Worm (Caenorhabditis elegans) whole organism, L3 larva: ENCODE data around the gene B0303.14.

Experiments used
- ZK546.5 ChIP-seq: sonication (generic microtip); optimal IDR thresholded peaks from 2 replicates; lab custom pipeline; 2017; ENCODE audit warnings: missing biosample characterization, missing genetic modification characterization
- aly-2 ChIP-seq: fragments of 150-350 bp; optimal IDR thresholded peaks from 2 replicates; lab custom pipeline; 2014; ENCODE audit warnings: missing biosample characterization, missing genetic modification characterization
- ceh-16 ChIP-seq: sonication (generic microtip); optimal IDR thresholded peaks from 2 replicates; lab custom pipeline; 2017; ENCODE audit warnings: missing biosample characterization, missing genetic modification characterization
- ceh-28 ChIP-seq: fragments of 150-350 bp; optimal IDR thresholded peaks from 2 replicates; lab custom pipeline; 2014; ENCODE audit warnings: missing biosample characterization, missing genetic modification reagents, missing genetic modification characterization
- ceh-9 ChIP-seq: sonication (generic microtip); optimal IDR thresholded peaks from 2 replicates; lab custom pipeline; 2018; ENCODE audit warnings: missing biosample characterization, missing genetic modification characterization
- daf-12 ChIP-seq: fragments of 150-350 bp; optimal IDR thresholded peaks from 2 replicates; lab custom pipeline; 2014; ENCODE audit warnings: missing biosample characterization, missing genetic modification reagents, missing genetic modification characterization
- elt-1 ChIP-seq: fragments of 150-350 bp; optimal IDR thresholded peaks from 2 replicates; lab custom pipeline; 2014; ENCODE audit warnings: missing biosample characterization, missing genetic modification characterization
- elt-2 ChIP-seq: sonication (generic microtip); optimal IDR thresholded peaks from 2 replicates; lab custom pipeline; 2016; ENCODE audit warnings: missing genetic modification reagents, mild to moderate bottlenecking, missing genetic modification characterization, missing compliant biosample characterization
- elt-3 ChIP-seq, 3 experiments: fragments of 150-350 bp in 1 of 3; sonication (generic microtip) in 2 of 3; optimal IDR thresholded peaks; 2 replicates in 2 of 3; 4 replicates in 1 of 3; lab custom pipeline; 2014 to 2017; ENCODE audit warnings: missing biosample characterization in 3 of 3, missing genetic modification characterization in 3 of 3
- eor-1 ChIP-seq, 2 experiments: fragments of 150-350 bp; optimal IDR thresholded peaks; 2 replicates each; lab custom pipeline; 2014 to 2018; ENCODE audit warnings: missing biosample characterization in 2 of 2, missing genetic modification characterization in 2 of 2
- fkh-10 ChIP-seq: sonication (generic microtip); optimal IDR thresholded peaks from 2 replicates; lab custom pipeline; 2017; ENCODE audit warnings: missing biosample characterization, missing genetic modification reagents, missing genetic modification characterization
- fkh-2 ChIP-seq: fragments of 150-350 bp; optimal IDR thresholded peaks from 2 replicates; lab custom pipeline; 2014; ENCODE audit warnings: missing biosample characterization, missing genetic modification reagents, missing genetic modification characterization
- fos-1 ChIP-seq: fragments of 150-350 bp; optimal IDR thresholded peaks from 2 replicates; lab custom pipeline; 2014; ENCODE audit warnings: missing biosample characterization, missing genetic modification characterization
- hmg-11 ChIP-seq: sonication (generic microtip); optimal IDR thresholded peaks from 2 replicates; lab custom pipeline; 2016; ENCODE audit warnings: missing genetic modification characterization, missing compliant biosample characterization
- jun-1 ChIP-seq: fragments of 150-350 bp; optimal IDR thresholded peaks from 2 replicates; lab custom pipeline; 2014; ENCODE audit warnings: missing biosample characterization, missing genetic modification reagents, missing genetic modification characterization
- lin-15B ChIP-seq: fragments of 150-350 bp; optimal IDR thresholded peaks from 2 replicates; lab custom pipeline; 2014; ENCODE audit warnings: missing biosample characterization, missing genetic modification characterization
- lin-39 ChIP-seq: fragments of 150-350 bp; optimal IDR thresholded peaks from 2 replicates; lab custom pipeline; 2018; ENCODE audit warnings: missing biosample characterization, missing genetic modification reagents, missing genetic modification characterization
- lsy-12 ChIP-seq: sonication (generic microtip); optimal IDR thresholded peaks from 2 replicates; lab custom pipeline; 2016; ENCODE audit warnings: mild to moderate bottlenecking, missing genetic modification characterization, missing compliant biosample characterization
- mdl-1 ChIP-seq: fragments of 150-350 bp; optimal IDR thresholded peaks from 2 replicates; lab custom pipeline; 2014; ENCODE audit warnings: missing biosample characterization, missing genetic modification characterization
- mml-1 ChIP-seq: fragments of 150-350 bp; sonication (generic microtip); optimal IDR thresholded peaks from 3 replicates; lab custom pipeline; 2014; ENCODE audit warnings: missing biosample characterization, missing genetic modification characterization
- nhr-11 ChIP-seq: fragments of 150-350 bp; optimal IDR thresholded peaks from 2 replicates; lab custom pipeline; 2014; ENCODE audit warnings: missing biosample characterization, missing genetic modification characterization
- nhr-12 ChIP-seq: fragments of 150-350 bp; optimal IDR thresholded peaks from 2 replicates; lab custom pipeline; 2014; ENCODE audit warnings: missing biosample characterization, missing genetic modification characterization
- nhr-25 ChIP-seq: sonication (generic microtip); optimal IDR thresholded peaks from 2 replicates; lab custom pipeline; 2017; ENCODE audit warnings: missing biosample characterization, missing genetic modification characterization
- nhr-28 ChIP-seq: fragments of 150-350 bp; optimal IDR thresholded peaks from 2 replicates; lab custom pipeline; 2014; ENCODE audit warnings: missing biosample characterization, missing genetic modification characterization
- nhr-67 ChIP-seq: fragments of 150-350 bp; optimal IDR thresholded peaks from 2 replicates; lab custom pipeline; 2014; ENCODE audit warnings: missing biosample characterization, missing genetic modification characterization
- nhr-77 ChIP-seq: fragments of 150-350 bp; optimal IDR thresholded peaks from 2 replicates; lab custom pipeline; 2014; ENCODE audit warnings: missing biosample characterization, missing genetic modification characterization
- pha-4 ChIP-seq: fragments of 150-350 bp; optimal IDR thresholded peaks from 2 replicates; lab custom pipeline; 2014; ENCODE audit warnings: missing biosample characterization, missing genetic modification reagents, missing genetic modification characterization
- sea-2 ChIP-seq: fragments of 150-350 bp; sonication (generic microtip); optimal IDR thresholded peaks from 4 replicates; lab custom pipeline; 2014; ENCODE audit warnings: missing biosample characterization, missing genetic modification reagents, missing genetic modification characterization
- skn-1 ChIP-seq: fragments of 150-350 bp; optimal IDR thresholded peaks from 2 replicates; lab custom pipeline; 2014; ENCODE audit warnings: missing biosample characterization, missing genetic modification characterization
- snpc-4 ChIP-seq: fragments of 150-350 bp; optimal IDR thresholded peaks from 2 replicates; lab custom pipeline; 2014; ENCODE audit warnings: missing biosample characterization, missing genetic modification characterization
- tbx-2 ChIP-seq: sonication (generic microtip); optimal IDR thresholded peaks from 2 replicates; lab custom pipeline; 2016; ENCODE audit warnings: mild to moderate bottlenecking, missing genetic modification characterization, missing compliant biosample characterization
- unc-39 ChIP-seq: sonication (generic microtip); optimal IDR thresholded peaks from 4 replicates; lab custom pipeline; 2017; ENCODE audit warnings: missing biosample characterization, missing genetic modification characterization
- unc-62 ChIP-seq: fragments of 150-350 bp; sonication (generic microtip); optimal IDR thresholded peaks from 4 replicates; lab custom pipeline; 2014; ENCODE audit warnings: missing biosample characterization, missing genetic modification reagents, missing genetic modification characterization
- ztf-11 ChIP-seq: fragments of 150-350 bp; optimal IDR thresholded peaks from 2 replicates; lab custom pipeline; 2014; ENCODE audit warnings: missing biosample characterization, missing genetic modification characterization
- ztf-4 ChIP-seq: fragments of 150-350 bp; optimal IDR thresholded peaks from 2 replicates; lab custom pipeline; 2014; ENCODE audit warnings: missing biosample characterization, missing genetic modification characterization

B0303.14 gene

ce11 chrIII:8716084-8716483 is at the start of gene B0303.14:
Gene B0303.14, minus strand, starts transcription at chrIII:8716184.
- TF ChIP-seq ceh-28 (tag; lab: Kevin White, UChicago) (no peak), mml-1 (tag; lab: Kevin White, UChicago) (no peak), tbx-2 (tag; lab: Kevin White, UChicago) (no peak), eor-1 (tag; optimal IDR thresholded peaks at IDR 0.05; lab: Kevin White, UChicago) (no peak), snpc-4 (tag; lab: Kevin White, UChicago) (no peak), unc-39 (tag; lab: Kevin White, UChicago) (no peak), fkh-2 (tag; lab: Kevin White, UChicago) (no peak), lsy-12 (tag; lab: Kevin White, UChicago) (no peak), lin-15B (tag; lab: Kevin White, UChicago) (no peak), ceh-16 (tag; lab: Kevin White, UChicago) (no peak), daf-12 (no peak), elt-2 (no peak), nhr-77 (tag; lab: Kevin White, UChicago) (no peak)

ce11 chrIII:8765030-8765429 is 49.0 kb upstream of the B0303.14 start:
- TF ChIP-seq lin-39 (tag; lab: Kevin White, UChicago) (no peak), nhr-25 (tag; lab: Kevin White, UChicago) (no peak), daf-12 (no peak), unc-62 (GFP tag; lab: Kevin White, UChicago) (no peak), lsy-12 (tag; lab: Kevin White, UChicago) (no peak), ztf-4 (tag; lab: Kevin White, UChicago) (no peak), jun-1 (tag; lab: Kevin White, UChicago) (no peak), nhr-12 (no peak), ZK546.5 (tag; lab: Kevin White, UChicago) (no peak), skn-1 (no peak), lin-15B (tag; lab: Kevin White, UChicago) (no peak), mdl-1 (tag; lab: Kevin White, UChicago) (no peak), snpc-4 (tag; lab: Kevin White, UChicago) (no peak), nhr-11 (no peak), elt-2 (no peak), tbx-2 (tag; lab: Kevin White, UChicago) (no peak), fkh-10 (GFP tag; lab: Kevin White, UChicago) (no peak), ztf-11 (no peak), hmg-11 (tag; lab: Kevin White, UChicago) (no peak)

- TF ChIP-seq nhr-12, result no peak
- TF ChIP-seq elt-3 (tag; optimal IDR thresholded peaks at IDR 0.05; lab: Kevin White, UChicago), result no peak
- no peak for TF ChIP-seq sea-2 (GFP tag; lab: Kevin White, UChicago)
Measured at ce11 chrIII:8763111-8763510, 47.1 kb upstream of the B0303.14 start.

ce11 chrIII:8762016-8762415 is 46.0 kb upstream of the B0303.14 start:
- no peak for TF ChIP-seq fos-1 (tag; lab: Kevin White, UChicago)
- no peak for TF ChIP-seq ztf-4 (tag; lab: Kevin White, UChicago)
- no peak for TF ChIP-seq nhr-28 (tag; lab: Kevin White, UChicago)
- TF ChIP-seq tbx-2 (tag; lab: Kevin White, UChicago), result no peak
- no peak for TF ChIP-seq nhr-67 (tag; lab: Kevin White, UChicago)
- no peak for TF ChIP-seq skn-1
- TF ChIP-seq mml-1 (tag; lab: Kevin White, UChicago), result no peak
- no peak for TF ChIP-seq nhr-77 (tag; lab: Kevin White, UChicago)
- TF ChIP-seq eor-1 (tag; optimal IDR thresholded peaks at IDR 0.05; lab: Kevin White, UChicago), result no peak
- no peak for TF ChIP-seq ceh-9 (tag; lab: Kevin White, UChicago)
- TF ChIP-seq lin-39 (tag; lab: Kevin White, UChicago), result no peak
- no peak for TF ChIP-seq elt-1 (tag; lab: Kevin White, UChicago)
- no peak for TF ChIP-seq aly-2 (tag; lab: Kevin White, UChicago)
- TF ChIP-seq pha-4, result no peak

ce11 chrIII:8761040-8761654 is 45.2 kb upstream of the B0303.14 start, which contains the start of gene aak-1:
Gene aak-1, minus strand, starts transcription at chrIII:8761090.
- peak; percentile 16 for TF ChIP-seq pha-4
- TF ChIP-seq nhr-12, result no peak
